Fruit fly (Drosophila melanogaster): Measurements from ENCODE around the gene FoxP.
A peak's percentile ranks its signal among the peaks of the same experiment; 100 is the strongest.

FoxP gene

dm6 chr3R:9740713-9741112 lies 10.0 kb upstream of the FoxP start, which contains the start of gene Pnn (continued):
- TF ChIP-seq CG2712 (tag; optimal IDR thresholded peaks at IDR 0.05) (peak; percentile 42), CG7839 (tag; optimal IDR thresholded peaks at IDR 0.05) (no peak), CG7745 (tag; optimal IDR thresholded peaks at IDR 0.05) (peak; percentile 44), CG16779 (GFP tag; IDR thresholded peaks at IDR 0.05) (no peak), CG2129 (GFP tag; IDR thresholded peaks at IDR 0.05; ENCODE audit: partially characterized antibody) (peak; percentile 81), usp (GFP tag; optimal IDR thresholded peaks at IDR 0.05) (no peak), CG43689 (GFP tag; IDR thresholded peaks at IDR 0.05) (no peak), stc (GFP tag; IDR thresholded peaks at IDR 0.05) (no peak), unc-4 (GFP tag; IDR thresholded peaks at IDR 0.05; ENCODE audit: partially characterized antibody) (peak; percentile 90), ac (GFP tag; optimal IDR thresholded peaks at IDR 0.05) (no peak), CG32772 (GFP tag; IDR thresholded peaks at IDR 0.05) (no peak), CG5953 (GFP tag; IDR thresholded peaks at IDR 0.05) (no peak), Ravus (GFP tag; IDR thresholded peaks at IDR 0.05) (no peak), CG2889 (GFP tag; IDR thresholded peaks at IDR 0.05) (no peak), CG1024 (GFP tag; IDR thresholded peaks at IDR 0.05) (no peak), Lim3 (GFP tag; IDR thresholded peaks at IDR 0.05) (no peak), chm (GFP tag; IDR thresholded peaks at IDR 0.05) (no peak), unpg (GFP tag; optimal IDR thresholded peaks at IDR 0.05) (no peak), Sry-β (GFP tag; optimal IDR thresholded peaks at IDR 0.05) (peak; percentile 48), cad (GFP tag; optimal IDR thresholded peaks at IDR 0.05) (peak; percentile 30), Oaz (GFP tag; IDR thresholded peaks at IDR 0.05) (no peak), CG15011 (GFP tag; optimal IDR thresholded peaks at IDR 0.05) (no peak), sim (GFP tag; IDR thresholded peaks at IDR 0.05) (no peak), crol (GFP tag; IDR thresholded peaks at IDR 0.05) (no peak), tap (tag; optimal IDR thresholded peaks at IDR 0.05) (no peak), CG12659 (GFP tag; optimal IDR thresholded peaks at IDR 0.05) (peak; percentile 30), hth (optimal IDR thresholded peaks at IDR 0.05) (no peak), CG33213 (GFP tag; optimal IDR thresholded peaks at IDR 0.05) (no peak), Taf1 (GFP tag; IDR thresholded peaks at IDR 0.05) (no peak), CG6683 (GFP tag; optimal IDR thresholded peaks at IDR 0.05) (no peak), CG42726 (GFP tag; IDR thresholded peaks at IDR 0.05; ENCODE audit: partially characterized antibody) (peak; percentile 87; the same call in 1 of the 2 replicates), ERR (GFP tag; optimal IDR thresholded peaks at IDR 0.05) (no peak), CG17186 (GFP tag; optimal IDR thresholded peaks at IDR 0.05) (no peak), Dfd (GFP tag; optimal IDR thresholded peaks at IDR 0.05) (no peak), pfk (GFP tag; optimal IDR thresholded peaks at IDR 0.05) (no peak), ind (GFP tag; optimal IDR thresholded peaks at IDR 0.05) (no peak), CG17829 (tag; optimal IDR thresholded peaks at IDR 0.05) (peak; percentile 24), CG11504 (tag; optimal IDR thresholded peaks at IDR 0.05) (no peak), pho (GFP tag; optimal IDR thresholded peaks at IDR 0.05) (no peak), B-H1 (GFP tag; IDR thresholded peaks at IDR 0.05) (no peak), nerfin-2 (GFP tag; IDR thresholded peaks at IDR 0.05; ENCODE audit: partially characterized antibody) (peak; percentile 69), CG5245 (GFP tag; optimal IDR thresholded peaks at IDR 0.05) (no peak), D (optimal IDR thresholded peaks at IDR 0.05) (no peak), D (GFP tag; optimal IDR thresholded peaks at IDR 0.05) (peak; percentile 16), CG7271 (tag; optimal IDR thresholded peaks at IDR 0.05) (no peak), CG4707 (GFP tag; optimal IDR thresholded peaks at IDR 0.05) (no peak), Hmr (GFP tag; optimal IDR thresholded peaks at IDR 0.05) (no peak), Gug (GFP tag; IDR thresholded peaks at IDR 0.05) (no peak; the same call in 3 of the 4 replicates), rib (GFP tag; IDR thresholded peaks at IDR 0.05) (no peak), tup (GFP tag; optimal IDR thresholded peaks at IDR 0.05) (no peak), CG4854 (GFP tag; optimal IDR thresholded peaks at IDR 0.05) (no peak), pita (GFP tag; optimal IDR thresholded peaks at IDR 0.05) (no peak), sens (GFP tag) (peak; percentile 35)
